Fruit fly (Drosophila melanogaster): Measurements from ENCODE around the gene CG4789.

Gene CG4789

dm6 chrX:16757645-16758044 is 43.1 kb upstream of the CG4789 start:
- no peak for TF ChIP-seq CG32767 (GFP tag; IDR thresholded peaks at IDR 0.05)
- TF ChIP-seq CG13296 (GFP tag; optimal IDR thresholded peaks at IDR 0.05) = no peak
- TF ChIP-seq Sry-β (GFP tag; optimal IDR thresholded peaks at IDR 0.05) = no peak
- TF ChIP-seq Six4 (GFP tag; optimal IDR thresholded peaks at IDR 0.05) = no peak
- TF ChIP-seq Hr3 (GFP tag; optimal IDR thresholded peaks at IDR 0.05) = no peak
- TF ChIP-seq CG1024 (GFP tag; IDR thresholded peaks at IDR 0.05) = no peak
- no peak for TF ChIP-seq TFAM (GFP tag; optimal IDR thresholded peaks at IDR 0.05)
- TF ChIP-seq Dref (GFP tag; IDR thresholded peaks at IDR 0.05) = no peak
- peak; percentile 20; the same call in 1 of the 3 replicates for TF ChIP-seq row (GFP tag; IDR thresholded peaks at IDR 0.05)
- TF ChIP-seq CG17612 (GFP tag; IDR thresholded peaks at IDR 0.05) = peak; percentile 86
- no peak for TF ChIP-seq gce (GFP tag; IDR thresholded peaks at IDR 0.05)
- TF ChIP-seq dm (GFP tag; optimal IDR thresholded peaks at IDR 0.05) = no peak
- TF ChIP-seq ssp (GFP tag; IDR thresholded peaks at IDR 0.05) = no peak
- TF ChIP-seq CG34224 (GFP tag; IDR thresholded peaks at IDR 0.05; ENCODE audit: partially characterized antibody) = no peak
- TF ChIP-seq lilli (GFP tag; optimal IDR thresholded peaks at IDR 0.05) = no peak
- no peak for TF ChIP-seq Lhr (GFP tag; optimal IDR thresholded peaks at IDR 0.05)
- peak; percentile 59 for TF ChIP-seq CG8290 (GFP tag; optimal IDR thresholded peaks at IDR 0.05)
- no peak for TF ChIP-seq CG8290 (tag; optimal IDR thresholded peaks at IDR 0.05)
- TF ChIP-seq Pdp1 (GFP tag; optimal IDR thresholded peaks at IDR 0.05) = peak in 1 of 2 experiments; percentile 33
- no peak for TF ChIP-seq CG14441 (GFP tag; IDR thresholded peaks at IDR 0.05)
- no peak for TF ChIP-seq maf-S (GFP tag; optimal IDR thresholded peaks at IDR 0.05)
- no peak for TF ChIP-seq Tbp (GFP tag; optimal IDR thresholded peaks at IDR 0.05)
- no peak for TF ChIP-seq phol (tag; optimal IDR thresholded peaks at IDR 0.05)
- TF ChIP-seq Dip2 (GFP tag; IDR thresholded peaks at IDR 0.05) = no peak
- no peak for TF ChIP-seq Camta (GFP tag; optimal IDR thresholded peaks at IDR 0.05)
- no peak for TF ChIP-seq CG5245 (GFP tag; optimal IDR thresholded peaks at IDR 0.05)
- no peak for TF ChIP-seq CG2202 (tag; optimal IDR thresholded peaks at IDR 0.05)
- TF ChIP-seq Blimp-1 (GFP tag; optimal IDR thresholded peaks at IDR 0.05) = peak; percentile 9
- TF ChIP-seq NC2β (GFP tag; optimal IDR thresholded peaks at IDR 0.05) = no peak
- no peak for TF ChIP-seq CG6175 (GFP tag; IDR thresholded peaks at IDR 0.05)

- TF ChIP-seq gcm (GFP tag; optimal IDR thresholded peaks at IDR 0.05) (no peak), Usf (GFP tag; optimal IDR thresholded peaks at IDR 0.05) (no peak), Abd-B (GFP tag; optimal IDR thresholded peaks at IDR 0.05) (no peak), fd64A (GFP tag; optimal IDR thresholded peaks at IDR 0.05) (no peak), D19A (tag; optimal IDR thresholded peaks at IDR 0.05) (peak; percentile 73), peb (GFP tag; IDR thresholded peaks at IDR 0.05) (no peak)
Observed at dm6 chrX:16760542-16760941, 40.2 kb upstream of the CG4789 start.

dm6 chrX:16761531-16761930 is 39.2 kb upstream of the CG4789 start:
- TF ChIP-seq pnt (GFP tag; optimal IDR thresholded peaks at IDR 0.05) (no peak), pfk (GFP tag; optimal IDR thresholded peaks at IDR 0.05) (no peak), ase (GFP tag; IDR thresholded peaks at IDR 0.05) (0 out of 3 replicates have a peak, but pooled peaks have one; percentile 17), chn (GFP tag; optimal IDR thresholded peaks at IDR 0.05) (no peak), CG15514 (GFP tag; optimal IDR thresholded peaks at IDR 0.05) (no peak), CG2889 (GFP tag; IDR thresholded peaks at IDR 0.05) (no peak), lab (GFP tag; optimal IDR thresholded peaks at IDR 0.05) (no peak), Bdp1 (GFP tag; optimal IDR thresholded peaks at IDR 0.05) (no peak), CG17612 (GFP tag; IDR thresholded peaks at IDR 0.05) (no peak), Oli (tag; optimal IDR thresholded peaks at IDR 0.05) (no peak), D19A (tag; optimal IDR thresholded peaks at IDR 0.05) (peak; percentile 63), Ptx1 (GFP tag; IDR thresholded peaks at IDR 0.05) (peak; percentile 12; the same call in 1 of the 2 replicates), da (GFP tag; optimal IDR thresholded peaks at IDR 0.05) (no peak), ems (GFP tag; optimal IDR thresholded peaks at IDR 0.05) (no peak), GATAe (GFP tag; conservative IDR thresholded peaks at IDR 0.05) (no peak), MBD-R2 (GFP tag; IDR thresholded peaks at IDR 0.05) (no peak), CG7987 (GFP tag; optimal IDR thresholded peaks at IDR 0.05) (no peak), Adf1 (GFP tag; IDR thresholded peaks at IDR 0.05) (no peak), ci (GFP tag; IDR thresholded peaks at IDR 0.05) (no peak)

Measured in whole organism, embryonic.